Fruit fly (Drosophila melanogaster) whole organism, embryonic: ENCODE measurements around the gene CG12194.

Source experiments
- Asciz ChIP-seq: fragments of 200-800 bp; sonication (Bioruptor generic); optimal IDR thresholded peaks from 2 replicates; lab custom pipeline; 2017; ENCODE audit warnings: missing biosample characterization, mild to moderate bottlenecking, missing genetic modification characterization, missing genetic modification reagents
- Bgb ChIP-seq: fragments of 200-800 bp; sonication (Bioruptor generic); IDR thresholded peaks from 2 replicates; pipeline ENCODE4 v1.3.6; 2022; ENCODE audit warnings: missing biosample characterization, missing genetic modification characterization; ENCODE audit not compliant: partially characterized antibody
- CG10565 ChIP-seq: fragments of 200-800 bp; sonication (Bioruptor generic); optimal IDR thresholded peaks from 3 replicates; lab custom pipeline; 2016; ENCODE audit warnings: missing biosample characterization, mild to moderate bottlenecking, missing genetic modification characterization
- CG12155 ChIP-seq: fragments of 200-800 bp; sonication (Bioruptor generic); optimal IDR thresholded peaks from 3 replicates; lab custom pipeline; 2016; ENCODE audit warnings: missing biosample characterization, missing genetic modification characterization
- CG12391 ChIP-seq: fragments of 200-800 bp; sonication (Bioruptor generic); optimal IDR thresholded peaks from 3 replicates; lab custom pipeline; 2018; ENCODE audit warnings: missing biosample characterization, mild to moderate bottlenecking, missing genetic modification characterization, moderate library complexity
- CG14050 ChIP-seq: fragments of 200-800 bp; sonication (Bioruptor generic); IDR thresholded peaks from 3 replicates; pipeline ENCODE4 v1.3.6; 2022; ENCODE audit warnings: missing biosample characterization, missing genetic modification characterization
- CG14441 ChIP-seq: fragments of 200-800 bp; sonication (Bioruptor generic); IDR thresholded peaks from 2 replicates; pipeline ENCODE4 v1.3.6; 2022; ENCODE audit warnings: missing biosample characterization, missing genetic modification characterization
- CG1603 ChIP-seq: fragments of 200-800 bp; sonication (Bioruptor generic); optimal IDR thresholded peaks from 2 replicates; lab custom pipeline; 2019; ENCODE audit warnings: missing biosample characterization, mild to moderate bottlenecking, missing genetic modification characterization, moderate library complexity
- CG17802 ChIP-seq: fragments of 200-800 bp; sonication (Bioruptor generic); optimal IDR thresholded peaks from 2 replicates; lab custom pipeline; 2018; ENCODE audit warnings: missing biosample characterization, mild to moderate bottlenecking, missing genetic modification characterization, moderate library complexity
- CG18599 ChIP-seq: fragments of 200-800 bp; sonication (Bioruptor generic); optimal IDR thresholded peaks from 3 replicates; lab custom pipeline; 2017; ENCODE audit warnings: missing biosample characterization, missing genetic modification characterization, mild to moderate bottlenecking, moderate library complexity, missing genetic modification reagents
- CG18619 ChIP-seq: fragments of 200-800 bp; sonication (Bioruptor generic); optimal IDR thresholded peaks from 3 replicates; lab custom pipeline; 2017; ENCODE audit warnings: missing biosample characterization, mild to moderate bottlenecking, missing genetic modification characterization
- CG2199 ChIP-seq: fragments of 200-800 bp; sonication (Bioruptor generic); IDR thresholded peaks from 3 replicates; pipeline ENCODE4 v1.3.6; 2022; ENCODE audit warnings: missing biosample characterization, missing genetic modification characterization
- CG3726 ChIP-seq: fragments of 200-800 bp; sonication (Bioruptor generic); IDR thresholded peaks from 3 replicates; pipeline ENCODE4, ENCODE4 v1.3.6; 2022; ENCODE audit warnings: missing biosample characterization, missing genetic modification characterization
- CG4424 ChIP-seq: fragments of 200-800 bp; sonication (Bioruptor generic); optimal IDR thresholded peaks from 3 replicates; lab custom pipeline; 2016; ENCODE audit warnings: missing biosample characterization, missing genetic modification characterization
- CG5180 ChIP-seq: fragments of 200-800 bp; sonication (Bioruptor generic); optimal IDR thresholded peaks from 3 replicates; lab custom pipeline; 2017; ENCODE audit warnings: missing biosample characterization, missing genetic modification characterization, mild to moderate bottlenecking, moderate library complexity, missing genetic modification reagents
- CG5953 ChIP-seq: fragments of 200-800 bp; sonication (Bioruptor generic); IDR thresholded peaks from 2 replicates; pipeline ENCODE4 v1.3.6; 2022; ENCODE audit warnings: missing biosample characterization, missing genetic modification characterization
- CG6765 ChIP-seq: fragments of 200-800 bp; sonication (Bioruptor generic); optimal IDR thresholded peaks from 3 replicates; lab custom pipeline; 2017; ENCODE audit warnings: missing biosample characterization, mild to moderate bottlenecking, missing genetic modification characterization
- CG7745 ChIP-seq: fragments of 200-800 bp; sonication (Bioruptor generic); optimal IDR thresholded peaks from 2 replicates; lab custom pipeline; 2018; ENCODE audit warnings: missing biosample characterization, mild to moderate bottlenecking, missing genetic modification characterization, moderate library complexity
- CG8281 ChIP-seq: fragments of 200-800 bp; sonication (Bioruptor generic); optimal IDR thresholded peaks from 2 replicates; lab custom pipeline; 2018; ENCODE audit warnings: missing biosample characterization, mild to moderate bottlenecking, missing genetic modification characterization, moderate library complexity
- CG8388 ChIP-seq: fragments of 200-800 bp; sonication (Bioruptor generic); optimal IDR thresholded peaks from 2 replicates; lab custom pipeline; 2019; ENCODE audit warnings: missing biosample characterization, mild to moderate bottlenecking, missing genetic modification characterization, moderate library complexity
- CG9817 ChIP-seq: fragments of 200-800 bp; sonication (Bioruptor generic); optimal IDR thresholded peaks from 2 replicates; lab custom pipeline; 2018; ENCODE audit warnings: missing biosample characterization, mild to moderate bottlenecking, missing genetic modification characterization, moderate library complexity
- Dip3 ChIP-seq: fragments of 200-800 bp; sonication (Bioruptor generic); optimal IDR thresholded peaks from 3 replicates; lab custom pipeline; 2016; ENCODE audit warnings: missing biosample characterization, missing genetic modification characterization
- ERR ChIP-seq: fragments of 200-800 bp; sonication (Bioruptor generic); optimal IDR thresholded peaks from 2 replicates; lab custom pipeline; 2016; ENCODE audit warnings: missing biosample characterization, missing genetic modification characterization
- Elba2 ChIP-seq: fragments of 200-800 bp; sonication (Bioruptor generic); optimal IDR thresholded peaks from 3 replicates; lab custom pipeline; 2016; ENCODE audit warnings: missing biosample characterization, missing genetic modification characterization
- Fer3 ChIP-seq: fragments of 200-800 bp; sonication (Bioruptor generic); optimal IDR thresholded peaks from 2 replicates; lab custom pipeline; 2018; ENCODE audit warnings: missing biosample characterization, mild to moderate bottlenecking, missing genetic modification characterization, moderate library complexity
- HmgD ChIP-seq: fragments of 200-800 bp; sonication (Bioruptor generic); optimal IDR thresholded peaks from 3 replicates; lab custom pipeline; 2016; ENCODE audit warnings: missing biosample characterization, missing genetic modification characterization
- MESR4 ChIP-seq: fragments of 200-800 bp; sonication (Bioruptor generic); optimal IDR thresholded peaks from 2 replicates; lab custom pipeline; 2018; ENCODE audit warnings: missing biosample characterization, mild to moderate bottlenecking, missing genetic modification characterization, moderate library complexity
- NC2β ChIP-seq: fragments of 200-800 bp; sonication (Bioruptor generic); optimal IDR thresholded peaks from 2 replicates; lab custom pipeline; 2016; ENCODE audit warnings: missing biosample characterization, missing genetic modification characterization
- NFAT ChIP-seq: fragments of 200-800 bp; sonication (Bioruptor generic); IDR thresholded peaks from 2 replicates; pipeline ENCODE4 v1.3.6; 2022; ENCODE audit warnings: missing biosample characterization, missing genetic modification characterization
- Oli ChIP-seq: fragments of 200-800 bp; sonication (Bioruptor generic); optimal IDR thresholded peaks from 2 replicates; lab custom pipeline; 2018; ENCODE audit warnings: missing biosample characterization, mild to moderate bottlenecking, missing genetic modification characterization, moderate library complexity
- Rfx ChIP-seq: fragments of 200-800 bp; sonication (Bioruptor generic); IDR thresholded peaks from 2 replicates; pipeline ENCODE4 v1.3.6; 2022; ENCODE audit warnings: missing biosample characterization, missing genetic modification characterization
- Six4 ChIP-seq: fragments of 200-800 bp; sonication (Bioruptor generic); optimal IDR thresholded peaks from 2 replicates; lab custom pipeline; 2016; ENCODE audit warnings: missing biosample characterization, missing genetic modification characterization
- Ssrp ChIP-seq: fragments of 200-800 bp; sonication (Bioruptor generic); optimal IDR thresholded peaks from 2 replicates; lab custom pipeline; 2018; ENCODE audit warnings: missing biosample characterization, mild to moderate bottlenecking, missing genetic modification characterization, moderate library complexity
- crc ChIP-seq: fragments of 200-800 bp; sonication (Bioruptor generic); optimal IDR thresholded peaks from 2 replicates; lab custom pipeline; 2016; ENCODE audit warnings: missing biosample characterization, missing genetic modification characterization
- disco-r ChIP-seq: fragments of 200-800 bp; sonication (Bioruptor generic); optimal IDR thresholded peaks from 2 replicates; lab custom pipeline; 2016; ENCODE audit warnings: missing biosample characterization, missing genetic modification characterization
- dpn ChIP-seq, 2 experiments: fragments of 200-800 bp; sonication (Bioruptor generic); optimal IDR thresholded peaks; 3 replicates each; lab custom pipeline; 2016; ENCODE audit warnings: missing biosample characterization in 2 of 2, missing genetic modification characterization in 2 of 2
- eyg ChIP-seq: fragments of 200-800 bp; sonication (Bioruptor generic); optimal IDR thresholded peaks from 3 replicates; lab custom pipeline; 2016; ENCODE audit warnings: missing biosample characterization, missing genetic modification characterization
- grn ChIP-seq: fragments of 200-800 bp; sonication (Bioruptor generic); optimal IDR thresholded peaks from 3 replicates; lab custom pipeline; 2017; ENCODE audit warnings: missing biosample characterization, missing genetic modification characterization
- gt ChIP-seq: fragments of 200-800 bp; sonication (Bioruptor generic); IDR thresholded peaks from 2 replicates; pipeline ENCODE4 v1.3.6; 2022; ENCODE audit warnings: missing biosample characterization, missing genetic modification characterization
- h ChIP-seq: fragments of >200 bp; optimal IDR thresholded peaks from 2 replicates; lab custom pipeline; 2017
- kah ChIP-seq: fragments of 200-800 bp; sonication (Bioruptor generic); optimal IDR thresholded peaks from 2 replicates; lab custom pipeline; 2018; ENCODE audit warnings: missing biosample characterization, mild to moderate bottlenecking, missing genetic modification characterization
- lola ChIP-seq, 3 experiments: fragments of >200 bp in 2 of 3; fragments of 200-800 bp in 1 of 3; sonication (Bioruptor generic) in 1 of 3; optimal IDR thresholded peaks; 2 replicates each; lab custom pipeline; 2017 to 2019; ENCODE audit warnings: missing biosample characterization in 3 of 3, missing genetic modification characterization in 3 of 3, mild to moderate bottlenecking in 1 of 3, moderate library complexity in 1 of 3
- org-1 ChIP-seq: fragments of 200-800 bp; sonication (Bioruptor generic); optimal IDR thresholded peaks from 2 replicates; lab custom pipeline; 2017; ENCODE audit warnings: missing biosample characterization, missing genetic modification characterization
- p53 ChIP-seq: fragments of 200-800 bp; sonication (Bioruptor generic); optimal IDR thresholded peaks from 2 replicates; lab custom pipeline; 2016; ENCODE audit warnings: missing biosample characterization, missing genetic modification characterization
- peb ChIP-seq: fragments of 200-800 bp; sonication (Bioruptor generic); IDR thresholded peaks from 2 replicates; pipeline ENCODE4 v1.3.6; 2022; ENCODE audit warnings: missing biosample characterization, missing genetic modification characterization
- pnt ChIP-seq: fragments of 200-800 bp; sonication (Bioruptor generic); optimal IDR thresholded peaks from 3 replicates; lab custom pipeline; 2016; ENCODE audit warnings: missing biosample characterization, missing genetic modification characterization
- ro ChIP-seq: fragments of 200-800 bp; sonication (Bioruptor generic); IDR thresholded peaks from 2 replicates; pipeline ENCODE4 v1.3.6; 2022; ENCODE audit warnings: missing biosample characterization, missing genetic modification characterization
- seq ChIP-seq: fragments of 200-800 bp; sonication (Bioruptor generic); IDR thresholded peaks from 2 replicates; pipeline ENCODE4 v1.3.6; 2022; ENCODE audit warnings: missing biosample characterization, missing genetic modification characterization
- so ChIP-seq: fragments of 200-800 bp; sonication (Bioruptor generic); IDR thresholded peaks from 3 replicates; pipeline ENCODE4 v1.3.6; 2022; ENCODE audit warnings: missing biosample characterization, missing genetic modification characterization
- tgo ChIP-seq: fragments of 200-800 bp; sonication (Bioruptor generic); IDR thresholded peaks from 3 replicates; pipeline ENCODE4 v1.3.6; 2022; ENCODE audit warnings: missing biosample characterization, missing genetic modification characterization
- wdn ChIP-seq: fragments of 200-800 bp; sonication (Bioruptor generic); IDR thresholded peaks from 2 replicates; pipeline ENCODE4 v1.3.6; 2022; ENCODE audit warnings: missing biosample characterization, missing genetic modification characterization
- zfh1 ChIP-seq: fragments of 200-800 bp; sonication (Bioruptor generic); IDR thresholded peaks from 3 replicates; pipeline ENCODE4 v1.3.6; 2022; ENCODE audit warnings: missing biosample characterization, missing genetic modification characterization

CG12194 gene

dm6 chr2L:4850356-4850755 is 12.2 kb downstream of the CG12194 start, which contains the start of the genes mRpS2 and Mon1 (continued):
- TF ChIP-seq gt (GFP tag; lab: Robert Waterston, UW) (peak; percentile 82), NC2β (peak; percentile 48), pnt (GFP tag; lab: Kevin White, UChicago) (peak; percentile 70), seq (GFP tag; lab: Robert Waterston, UW) (peak; percentile 90), crc (GFP tag; lab: Kevin White, UChicago) (peak; percentile 24), wdn (peak; percentile 92), peb (GFP tag; lab: Robert Waterston, UW) (peak; percentile 86), CG9817 (peak; percentile 94), Oli (tag; lab: Kevin White, UChicago) (peak; percentile 93), CG14441 (GFP tag; lab: Robert Waterston, UW) (peak; percentile 97), eyg (GFP tag; lab: Kevin White, UChicago) (peak; percentile 18), ro (GFP tag; lab: Robert Waterston, UW) (peak; percentile 85), CG14050 (GFP tag; lab: Robert Waterston, UW) (peak; percentile 94), zfh1 (GFP tag; lab: Robert Waterston, UW) (peak; percentile 95), lola (GFP tag; optimal IDR thresholded peaks at IDR 0.05; lab: Kevin White, UChicago) (peak in 1 of 3 experiments; percentile 94), grn (GFP tag; lab: Kevin White, UChicago) (peak; percentile 28), HmgD (GFP tag; lab: Kevin White, UChicago) (peak; percentile 15), CG17802 (tag; lab: Kevin White, UChicago) (peak; percentile 76), CG12155 (GFP tag; lab: Kevin White, UChicago) (peak; percentile 95), CG4424 (GFP tag; lab: Kevin White, UChicago) (peak; percentile 95), NFAT (GFP tag; lab: Robert Waterston, UW) (peak; percentile 97), org-1 (GFP tag; lab: Kevin White, UChicago) (peak; percentile 84), Six4 (GFP tag; lab: Kevin White, UChicago) (peak; percentile 92), CG7745 (tag; lab: Kevin White, UChicago) (no peak), Bgb (GFP tag; lab: Robert Waterston, UW) (no peak), CG1603 (tag; lab: Kevin White, UChicago) (peak; percentile 68), h (lab: Kevin White, UChicago) (no peak), CG18599 (GFP tag; lab: Kevin White, UChicago) (peak; percentile 97), disco-r (GFP tag; lab: Kevin White, UChicago) (peak; percentile 11), p53 (GFP tag; lab: Kevin White, UChicago) (peak; percentile 29), tgo (GFP tag; lab: Robert Waterston, UW) (peak; percentile 98), Rfx (GFP tag; lab: Robert Waterston, UW) (peak; percentile 97), MESR4 (peak; percentile 80), CG12391 (tag; lab: Kevin White, UChicago) (peak; percentile 98), CG18619 (GFP tag; lab: Kevin White, UChicago) (peak; percentile 92), Asciz (no peak), CG5180 (GFP tag; lab: Kevin White, UChicago) (peak; percentile 74), so (GFP tag; lab: Robert Waterston, UW) (peak; percentile 96), CG3726 (GFP tag; lab: Robert Waterston, UW) (peak; percentile 88), CG2199 (peak; percentile 93), CG8281 (peak; percentile 81), dpn (GFP tag; optimal IDR thresholded peaks at IDR 0.05; lab: Kevin White, UChicago) (peak; percentile 85 to 96), Ssrp (tag; lab: Kevin White, UChicago) (peak; percentile 92), Fer3 (tag; lab: Kevin White, UChicago) (peak; percentile 97), ERR (GFP tag; lab: Kevin White, UChicago) (peak; percentile 78), Dip3 (GFP tag; lab: Kevin White, UChicago) (peak; percentile 83), CG6765 (GFP tag; lab: Kevin White, UChicago) (peak; percentile 87), CG5953 (GFP tag; lab: Robert Waterston, UW) (peak; percentile 95), kah (GFP tag; lab: Kevin White, UChicago) (peak; percentile 70), Elba2 (peak; percentile 62), CG8388 (GFP tag; lab: Kevin White, UChicago) (peak; percentile 92), CG10565 (peak; percentile 3)
